Fruit fly (Drosophila melanogaster): ENCODE results near the gene Spag1.

Spag1 gene

DNA sequence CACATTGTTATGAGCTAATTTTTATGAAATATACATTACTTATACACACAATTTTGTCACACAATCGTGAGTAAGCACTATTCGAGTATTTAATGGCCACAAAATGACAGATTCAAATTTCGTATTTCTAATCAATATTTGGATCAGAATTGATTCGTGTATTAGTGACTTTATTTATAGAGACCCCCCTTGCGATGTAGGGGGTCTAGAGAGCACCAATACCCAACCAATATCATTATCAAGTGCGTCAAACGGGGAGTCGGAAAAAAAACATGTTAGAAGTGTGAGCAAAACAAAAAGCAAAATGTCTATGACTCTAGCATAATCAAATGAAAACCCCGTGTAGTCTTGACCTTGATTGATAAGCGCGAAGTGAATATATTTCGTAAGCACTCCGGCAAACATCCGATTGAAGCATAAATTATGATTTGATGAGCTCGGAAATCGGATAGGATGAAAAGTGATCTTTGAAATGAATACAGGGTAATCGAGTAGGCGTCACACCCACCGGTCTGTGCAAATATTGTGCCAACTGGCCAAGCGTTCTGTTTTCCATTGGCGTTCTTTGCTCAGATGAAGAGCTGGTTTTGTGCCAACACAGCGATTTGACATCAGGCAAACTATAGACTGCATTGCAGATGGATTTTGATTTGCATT, 4.7 kb downstream of the Spag1 start (continued):
- no peak for TF ChIP-seq CG3726 (GFP tag; IDR thresholded peaks at IDR 0.05)
- no peak for TF ChIP-seq CG1832 (GFP tag; optimal IDR thresholded peaks at IDR 0.05)
- no peak for TF ChIP-seq CG3847 (GFP tag; IDR thresholded peaks at IDR 0.05)
- no peak for TF ChIP-seq Ssrp (tag; optimal IDR thresholded peaks at IDR 0.05)
- TF ChIP-seq lbe (GFP tag; optimal IDR thresholded peaks at IDR 0.05): no peak
- no peak for TF ChIP-seq disco-r (GFP tag; optimal IDR thresholded peaks at IDR 0.05)
- TF ChIP-seq CG31224 (GFP tag; IDR thresholded peaks at IDR 0.05): no peak
- TF ChIP-seq CG7745 (tag; optimal IDR thresholded peaks at IDR 0.05): no peak
- no peak for TF ChIP-seq pros (GFP tag; optimal IDR thresholded peaks at IDR 0.05)
- TF ChIP-seq CG12104 (GFP tag; optimal IDR thresholded peaks at IDR 0.05): peak; percentile 18
- no peak for TF ChIP-seq Camta (GFP tag; optimal IDR thresholded peaks at IDR 0.05)
- no peak for TF ChIP-seq CG6689 (GFP tag; IDR thresholded peaks at IDR 0.05)
- TF ChIP-seq CG31388 (GFP tag; optimal IDR thresholded peaks at IDR 0.05): no peak
- TF ChIP-seq CG15269 (tag; optimal IDR thresholded peaks at IDR 0.05): no peak
- no peak for TF ChIP-seq sisA (GFP tag; IDR thresholded peaks at IDR 0.05)
- TF ChIP-seq CG8944 (GFP tag; optimal IDR thresholded peaks at IDR 0.05): no peak
- TF ChIP-seq Mes4 (GFP tag; optimal IDR thresholded peaks at IDR 0.05): no peak
- TF ChIP-seq sima (GFP tag; optimal IDR thresholded peaks at IDR 0.05): no peak
- TF ChIP-seq Hr39 (optimal IDR thresholded peaks at IDR 0.05): no peak
- no peak for TF ChIP-seq wek (GFP tag; optimal IDR thresholded peaks at IDR 0.05)
- TF ChIP-seq Vsx1 (GFP tag; optimal IDR thresholded peaks at IDR 0.05): no peak
- peak; percentile 78 for TF ChIP-seq CG2120 (GFP tag; optimal IDR thresholded peaks at IDR 0.05)
- no peak for TF ChIP-seq Dp (GFP tag; optimal IDR thresholded peaks at IDR 0.05)
- TF ChIP-seq Dad (GFP tag; optimal IDR thresholded peaks at IDR 0.05): no peak
- TF ChIP-seq CG1529 (GFP tag; optimal IDR thresholded peaks at IDR 0.05): no peak
- no peak for TF ChIP-seq CG32532 (GFP tag; IDR thresholded peaks at IDR 0.05)
- no peak for TF ChIP-seq otp (GFP tag; IDR thresholded peaks at IDR 0.05)
- no peak for TF ChIP-seq pzg (GFP tag; optimal IDR thresholded peaks at IDR 0.05)
- no peak for TF ChIP-seq Bteb2 (GFP tag; optimal IDR thresholded peaks at IDR 0.05)
- no peak for TF ChIP-seq Xbp1 (GFP tag; optimal IDR thresholded peaks at IDR 0.05)
- no peak for TF ChIP-seq CG13123 (GFP tag; optimal IDR thresholded peaks at IDR 0.05)
- TF ChIP-seq bbx (GFP tag; IDR thresholded peaks at IDR 0.05; ENCODE audit: partially characterized antibody): no peak
- no peak for TF ChIP-seq HLH3B (GFP tag; IDR thresholded peaks at IDR 0.05)
- no peak for TF ChIP-seq CG10209 (GFP tag; optimal IDR thresholded peaks at IDR 0.05)
- TF ChIP-seq jing (GFP tag; optimal IDR thresholded peaks at IDR 0.05): no peak
- TF ChIP-seq ewg (GFP tag; optimal IDR thresholded peaks at IDR 0.05): no peak
- no peak for TF ChIP-seq kah (GFP tag; optimal IDR thresholded peaks at IDR 0.05)
- TF ChIP-seq CG10654 (GFP tag; optimal IDR thresholded peaks at IDR 0.05): no peak
- peak; percentile 72; the same call in 2 of the 4 replicates for TF ChIP-seq chinmo (GFP tag; IDR thresholded peaks at IDR 0.05; ENCODE audit: partially characterized antibody)
- TF ChIP-seq ro (GFP tag; IDR thresholded peaks at IDR 0.05): no peak
- TF ChIP-seq Ptx1 (GFP tag; IDR thresholded peaks at IDR 0.05): no peak
- TF ChIP-seq CG6791 (GFP tag; IDR thresholded peaks at IDR 0.05; ENCODE audit: partially characterized antibody): no peak
- TF ChIP-seq Poxn (GFP tag; IDR thresholded peaks at IDR 0.05): no peak
- peak; percentile 30 for TF ChIP-seq CG13624 (GFP tag; optimal IDR thresholded peaks at IDR 0.05)
- TF ChIP-seq CG32772 (GFP tag; IDR thresholded peaks at IDR 0.05): no peak
- no peak for TF ChIP-seq CG4617 (GFP tag; optimal IDR thresholded peaks at IDR 0.05; ENCODE audit: borderline replicate concordance)
- peak; percentile 20; the same call in 1 of the 2 replicates for TF ChIP-seq sob (GFP tag; IDR thresholded peaks at IDR 0.05)
- TF ChIP-seq grau (tag; optimal IDR thresholded peaks at IDR 0.05): peak; percentile 41
- no peak for TF ChIP-seq CG11560 (tag; IDR thresholded peaks at IDR 0.05)
- TF ChIP-seq Max (GFP tag; optimal IDR thresholded peaks at IDR 0.05): no peak
- TF ChIP-seq HLH4C (GFP tag; IDR thresholded peaks at IDR 0.05; ENCODE audit: partially characterized antibody): no peak
